Fruit fly (Drosophila melanogaster): ENCODE results near the gene RIOK1.

The RIOK1 gene

DNA sequence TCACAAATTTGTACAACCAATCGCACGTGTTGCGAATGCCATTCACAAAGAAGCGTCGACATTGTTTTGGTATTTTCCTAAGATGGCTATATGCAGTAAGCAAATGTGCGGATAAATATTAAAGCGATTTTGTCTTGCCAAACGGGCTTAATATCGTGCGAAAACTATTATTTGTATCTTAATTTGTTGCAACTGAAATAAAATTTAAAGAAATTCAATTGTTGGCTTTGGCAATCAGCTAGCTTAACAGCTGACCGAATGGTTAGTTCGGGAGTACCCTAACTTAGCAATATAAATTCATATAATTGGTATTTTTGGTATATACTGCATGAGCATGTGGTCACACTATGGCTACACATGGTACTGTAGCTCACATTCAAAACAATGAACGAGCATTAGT lies at the start of gene RIOK1, which contains the start of gene Polr3H (continued):
- TF ChIP-seq exex (tag; optimal IDR thresholded peaks at IDR 0.05): no peak
- no peak for TF ChIP-seq Jarid2 (GFP tag; optimal IDR thresholded peaks at IDR 0.05)
- TF ChIP-seq pzg (GFP tag; optimal IDR thresholded peaks at IDR 0.05): peak; percentile 75
- no peak for TF ChIP-seq CG5180 (GFP tag; optimal IDR thresholded peaks at IDR 0.05)
- TF ChIP-seq zen (tag; optimal IDR thresholded peaks at IDR 0.05): peak; percentile 35
- no peak for TF ChIP-seq CG30020 (tag; optimal IDR thresholded peaks at IDR 0.05)
- no peak for TF ChIP-seq pb (GFP tag; optimal IDR thresholded peaks at IDR 0.05)
- TF ChIP-seq sug (tag; optimal IDR thresholded peaks at IDR 0.05): no peak
- TF ChIP-seq CG34224 (GFP tag; IDR thresholded peaks at IDR 0.05; ENCODE audit: partially characterized antibody): no peak
- no peak for TF ChIP-seq amos (GFP tag; IDR thresholded peaks at IDR 0.05; ENCODE audit: partially characterized antibody)
- peak; percentile 14 for TF ChIP-seq CG11398 (GFP tag; optimal IDR thresholded peaks at IDR 0.05)
- TF ChIP-seq CG10959 (GFP tag; IDR thresholded peaks at IDR 0.05): no peak
- TF ChIP-seq D (optimal IDR thresholded peaks at IDR 0.05): no peak
- no peak for TF ChIP-seq D (GFP tag; optimal IDR thresholded peaks at IDR 0.05)
- peak; percentile 23; the same call in 1 of the 2 replicates for TF ChIP-seq CG4730 (GFP tag; IDR thresholded peaks at IDR 0.05)
- peak; percentile 76; the same call in 2 of the 3 replicates for TF ChIP-seq CG34422 (GFP tag; IDR thresholded peaks at IDR 0.05)
- TF ChIP-seq tna (GFP tag; IDR thresholded peaks at IDR 0.05; ENCODE audit: partially characterized antibody): no peak
- TF ChIP-seq Nf-YA (GFP tag; IDR thresholded peaks at IDR 0.05): no peak
- TF ChIP-seq cwo (GFP tag; optimal IDR thresholded peaks at IDR 0.05): peak; percentile 82
- TF ChIP-seq C15 (GFP tag; IDR thresholded peaks at IDR 0.05): no peak
- TF ChIP-seq CG8359 (GFP tag; optimal IDR thresholded peaks at IDR 0.05; ENCODE audit: borderline replicate concordance): no peak
- TF ChIP-seq CG12769 (tag; optimal IDR thresholded peaks at IDR 0.05): no peak
- TF ChIP-seq CG13624 (GFP tag; optimal IDR thresholded peaks at IDR 0.05): peak; percentile 80
- TF ChIP-seq CG15601 (tag; optimal IDR thresholded peaks at IDR 0.05): no peak
- TF ChIP-seq crp (GFP tag; optimal IDR thresholded peaks at IDR 0.05): peak; percentile 64 to 90
- TF ChIP-seq Ada2b (GFP tag; IDR thresholded peaks at IDR 0.05): peak; percentile 60
- TF ChIP-seq lov (optimal IDR thresholded peaks at IDR 0.05): no peak
- TF ChIP-seq lov (GFP tag; IDR thresholded peaks at IDR 0.05): no peak
- TF ChIP-seq odd (GFP tag; optimal IDR thresholded peaks at IDR 0.05): no peak
- peak; percentile 34 for TF ChIP-seq ewg (GFP tag; optimal IDR thresholded peaks at IDR 0.05)
- TF ChIP-seq gcm (GFP tag; optimal IDR thresholded peaks at IDR 0.05): no peak
- TF ChIP-seq Opbp (GFP tag; IDR thresholded peaks at IDR 0.05; ENCODE audit: partially characterized antibody): no peak
- TF ChIP-seq Aef1 (GFP tag; IDR thresholded peaks at IDR 0.05): peak; percentile 61; the same call in 2 of the 3 replicates
- TF ChIP-seq CG14710 (tag; optimal IDR thresholded peaks at IDR 0.05): peak; percentile 78
- TF ChIP-seq CG11723 (GFP tag; optimal IDR thresholded peaks at IDR 0.05): no peak
- peak; percentile 75 for TF ChIP-seq CG12942 (GFP tag; optimal IDR thresholded peaks at IDR 0.05)
- TF ChIP-seq Asciz (GFP tag; optimal IDR thresholded peaks at IDR 0.05): no peak
- peak; percentile 27 for TF ChIP-seq Spps (tag; optimal IDR thresholded peaks at IDR 0.05)
- TF ChIP-seq Ets97D (GFP tag; optimal IDR thresholded peaks at IDR 0.05): peak; percentile 62
- TF ChIP-seq Elba2 (GFP tag; optimal IDR thresholded peaks at IDR 0.05): peak; percentile 30
- TF ChIP-seq vvl (GFP tag; IDR thresholded peaks at IDR 0.05): peak; percentile 64; the same call in 1 of the 2 replicates
- peak; percentile 49 for TF ChIP-seq Bdp1 (GFP tag; optimal IDR thresholded peaks at IDR 0.05)
- peak; percentile 75 for TF ChIP-seq Camta (GFP tag; optimal IDR thresholded peaks at IDR 0.05)
- TF ChIP-seq gfzf (GFP tag; optimal IDR thresholded peaks at IDR 0.05): peak; percentile 62
- TF ChIP-seq CG3726 (GFP tag; IDR thresholded peaks at IDR 0.05): no peak
- TF ChIP-seq CG1024 (GFP tag; IDR thresholded peaks at IDR 0.05): 0 out of 2 replicates have a peak, but pooled peaks have one; percentile 21
- no peak for TF ChIP-seq CG7556 (GFP tag; optimal IDR thresholded peaks at IDR 0.05)
- no peak for TF ChIP-seq BtbVII (GFP tag; optimal IDR thresholded peaks at IDR 0.05)
- TF ChIP-seq B-H1 (GFP tag; IDR thresholded peaks at IDR 0.05): no peak; the same call in 2 of the 3 replicates
- peak; percentile 47 for TF ChIP-seq Atf3 (GFP tag; optimal IDR thresholded peaks at IDR 0.05)
- peak; percentile 27 for TF ChIP-seq disco-r (GFP tag; optimal IDR thresholded peaks at IDR 0.05)
